Fruit fly (Drosophila melanogaster) whole organism, prepupa: ENCODE measurements around the gene nub.
A peak's percentile ranks its signal among the peaks of the same experiment; 100 is the strongest.

ENCODE experiments used
- CG11902 ChIP-seq: fragments of 200-800 bp; sonication (Bioruptor generic); optimal IDR thresholded peaks from 3 replicates; lab custom pipeline; 2016; ENCODE audit warnings: missing biosample characterization, missing genetic modification characterization
- CG1621 ChIP-seq: fragments of 200-800 bp; sonication (Bioruptor generic); optimal IDR thresholded peaks from 3 replicates; lab custom pipeline; 2018; ENCODE audit warnings: missing biosample characterization, mild to moderate bottlenecking, missing genetic modification characterization
- CG32006 ChIP-seq: fragments of 200-800 bp; sonication (Bioruptor generic); optimal IDR thresholded peaks from 3 replicates; lab custom pipeline; 2017; ENCODE audit warnings: missing biosample characterization, mild to moderate bottlenecking, missing genetic modification characterization
- CG7368 ChIP-seq: fragments of 200-800 bp; sonication (Bioruptor generic); optimal IDR thresholded peaks from 3 replicates; lab custom pipeline; 2016; ENCODE audit warnings: missing biosample characterization, missing genetic modification characterization
- Gug ChIP-seq: fragments of 200-800 bp; sonication (Bioruptor generic); IDR thresholded peaks from 2 replicates; pipeline ENCODE4 v1.3.6; 2022; ENCODE audit warnings: missing biosample characterization, missing genetic modification characterization
- Hr38 ChIP-seq: sonication (Bioruptor generic); optimal IDR thresholded peaks from 2 replicates; lab custom pipeline; 2016; ENCODE audit warnings: missing biosample characterization, missing genetic modification characterization
- Met ChIP-seq: fragments of 200-800 bp; sonication (Bioruptor generic); optimal IDR thresholded peaks from 3 replicates; lab custom pipeline; 2016; ENCODE audit warnings: missing biosample characterization, missing genetic modification characterization
- OdsH ChIP-seq: fragments of 200-800 bp; sonication (Bioruptor generic); optimal IDR thresholded peaks from 3 replicates; lab custom pipeline; 2016; ENCODE audit warnings: missing biosample characterization, missing genetic modification characterization
- eg ChIP-seq: fragments of 200-800 bp; sonication (Bioruptor generic); IDR thresholded peaks from 3 replicates; pipeline ENCODE4 v1.3.6; 2022; ENCODE audit warnings: missing biosample characterization, missing genetic modification characterization
- esn ChIP-seq: fragments of 200-800 bp; sonication (Bioruptor generic); optimal IDR thresholded peaks from 2 replicates; lab custom pipeline; 2016; ENCODE audit warnings: missing biosample characterization, mild to moderate bottlenecking, missing genetic modification characterization, moderate library complexity
- fd85E ChIP-seq: fragments of 200-800 bp; sonication (Bioruptor generic); optimal IDR thresholded peaks from 3 replicates; lab custom pipeline; 2016; ENCODE audit warnings: missing biosample characterization, missing genetic modification characterization
- pdm3 ChIP-seq: fragments of 200-800 bp; sonication (Bioruptor generic); optimal IDR thresholded peaks from 3 replicates; lab custom pipeline; 2016; ENCODE audit warnings: missing biosample characterization, missing genetic modification characterization
- topi ChIP-seq: fragments of 200-800 bp; sonication (Bioruptor generic); optimal IDR thresholded peaks from 3 replicates; lab custom pipeline; 2016; ENCODE audit warnings: missing biosample characterization, missing genetic modification characterization

dm6 chr2L:12644301-12644700 is 56.9 kb downstream of the nub start:
- TF ChIP-seq CG32006 (GFP tag; lab: Kevin White, UChicago) (no peak), eg (GFP tag; lab: Robert Waterston, UW) (no peak), esn (GFP tag; lab: Kevin White, UChicago) (peak; percentile 14), CG1621 (no peak), CG7368 (GFP tag; lab: Kevin White, UChicago) (no peak), Met (GFP tag; lab: Kevin White, UChicago) (no peak), topi (GFP tag; lab: Kevin White, UChicago) (no peak), pdm3 (GFP tag; lab: Kevin White, UChicago) (no peak), CG11902 (GFP tag; lab: Kevin White, UChicago) (no peak), Gug (GFP tag; lab: Robert Waterston, UW) (no peak), OdsH (GFP tag; lab: Kevin White, UChicago) (no peak), Hr38 (no peak), fd85E (GFP tag; lab: Kevin White, UChicago) (no peak)
